Fruit fly (Drosophila melanogaster) whole organism, wandering third instar larva: ENCODE measurements around the gene CG46396.

Experiments used
- CG32264 ChIP-seq: fragments of 200-800 bp; sonication (Bioruptor generic); optimal IDR thresholded peaks from 2 replicates; lab custom pipeline; 2016; ENCODE audit warnings: missing biosample characterization, missing genetic modification characterization
- CG9705 ChIP-seq: fragments of 200-800 bp; sonication (Bioruptor generic); optimal IDR thresholded peaks from 2 replicates; lab custom pipeline; 2018; ENCODE audit warnings: missing biosample characterization, mild to moderate bottlenecking, missing genetic modification characterization
- CrebA ChIP-seq: fragments of 200-800 bp; sonication (Bioruptor generic); optimal IDR thresholded peaks from 2 replicates; lab custom pipeline; 2016; ENCODE audit warnings: missing biosample characterization, mild to moderate bottlenecking, missing genetic modification characterization, borderline replicate concordance
- Dif ChIP-seq: fragments of 200-275, 200-300 bp; sonication (Bioruptor generic); optimal IDR thresholded peaks from 2 replicates; lab custom pipeline; 2018; ENCODE audit warnings: missing biosample characterization, missing genetic modification characterization; ENCODE audit not compliant: partially characterized antibody
- GATAd ChIP-seq: sonication (Bioruptor generic); optimal IDR thresholded peaks from 2 replicates; lab custom pipeline; 2016; ENCODE audit warnings: missing biosample characterization, missing genetic modification characterization
- HLH106 ChIP-seq: fragments of 200-800 bp; optimal IDR thresholded peaks from 3 replicates; lab custom pipeline; 2019; ENCODE audit warnings: missing biosample characterization, mild to moderate bottlenecking, missing genetic modification characterization, moderate library complexity
- Hnf4 ChIP-seq: fragments of 200-800 bp; sonication (Bioruptor generic); optimal IDR thresholded peaks from 2 replicates; lab custom pipeline; 2016; ENCODE audit warnings: missing biosample characterization, mild to moderate bottlenecking, missing genetic modification characterization
- Hr78 ChIP-seq: fragments of >200 bp; optimal IDR thresholded peaks from 2 replicates; lab custom pipeline; 2017; ENCODE audit warnings: missing biosample characterization, missing genetic modification characterization
- Hr83 ChIP-seq: fragments of 200-300 bp; sonication (Bioruptor generic); optimal IDR thresholded peaks from 2 replicates; lab custom pipeline; 2016; ENCODE audit warnings: missing biosample characterization, mild to moderate bottlenecking, missing genetic modification characterization, moderate library complexity; ENCODE audit not compliant: poor library complexity, severe bottlenecking
- Jra ChIP-seq: sonication (Bioruptor generic); optimal IDR thresholded peaks from 2 replicates; lab custom pipeline; 2016; ENCODE audit warnings: missing biosample characterization, missing genetic modification characterization
- Mio ChIP-seq: sonication (Bioruptor generic); optimal IDR thresholded peaks from 2 replicates; lab custom pipeline; 2016; ENCODE audit warnings: missing biosample characterization, missing genetic modification characterization
- Myc ChIP-seq: fragments of >200 bp; optimal IDR thresholded peaks from 2 replicates; lab custom pipeline; 2017
- N ChIP-seq: fragments of >200 bp; optimal IDR thresholded peaks from 2 replicates; lab custom pipeline; 2018; ENCODE audit warnings: missing biosample characterization, missing external identifiers, missing genetic modification characterization
- OdsH ChIP-seq: fragments of 200-800 bp; sonication (Bioruptor generic); optimal IDR thresholded peaks from 2 replicates; lab custom pipeline; 2016; ENCODE audit warnings: missing biosample characterization, mild to moderate bottlenecking, missing genetic modification characterization
- Rel ChIP-seq, 2 experiments: fragments of 200-800 bp; sonication (Bioruptor generic) in 1 of 2; optimal IDR thresholded peaks; 2 replicates in 1 of 2; 3 replicates in 1 of 2; lab custom pipeline; 2016 to 2019; ENCODE audit warnings: mild to moderate bottlenecking in 2 of 2, missing biosample characterization in 2 of 2, missing genetic modification characterization in 2 of 2, moderate library complexity in 1 of 2
- Sp1 ChIP-seq: fragments of 200-800 bp; sonication (Bioruptor generic); optimal IDR thresholded peaks from 3 replicates; lab custom pipeline; 2019; ENCODE audit warnings: missing biosample characterization, mild to moderate bottlenecking, missing genetic modification characterization, moderate library complexity
- Vsx2 ChIP-seq: fragments of 200-300, 225-300 bp; sonication (Bioruptor generic); optimal IDR thresholded peaks from 2 replicates; lab custom pipeline; 2018; ENCODE audit warnings: missing biosample characterization, missing genetic modification characterization; ENCODE audit not compliant: partially characterized antibody
- brk ChIP-seq: fragments of 200-800 bp; sonication (Bioruptor generic); optimal IDR thresholded peaks from 2 replicates; lab custom pipeline; 2016; ENCODE audit warnings: missing biosample characterization, mild to moderate bottlenecking, missing genetic modification characterization
- dl ChIP-seq, 2 experiments: fragments of 175-275, 200-275 bp in 1 of 2; fragments of 200-275 bp in 1 of 2; sonication (Bioruptor generic); optimal IDR thresholded peaks; lab custom pipeline; 2018; ENCODE audit warnings: mild to moderate bottlenecking in 2 of 2, missing biosample characterization in 2 of 2, missing genetic modification characterization in 2 of 2, moderate library complexity in 2 of 2; ENCODE audit not compliant: partially characterized antibody in 2 of 2, insufficient read depth in 1 of 2
- dmrt93B ChIP-seq: fragments of 200-800 bp; sonication (Bioruptor generic); optimal IDR thresholded peaks from 2 replicates; lab custom pipeline; 2018; ENCODE audit warnings: missing biosample characterization, mild to moderate bottlenecking, missing genetic modification characterization
- dsf ChIP-seq: sonication (Bioruptor generic); optimal IDR thresholded peaks from 2 replicates; lab custom pipeline; 2016; ENCODE audit warnings: missing biosample characterization, missing genetic modification characterization, borderline replicate concordance
- ey ChIP-seq: fragments of 200-800 bp; sonication (Bioruptor generic); optimal IDR thresholded peaks from 2 replicates; lab custom pipeline; 2016; ENCODE audit warnings: missing biosample characterization, missing genetic modification characterization
- foxo ChIP-seq, 2 experiments: fragments of 200-800 bp; sonication (Bioruptor generic); optimal IDR thresholded peaks; 2 replicates in 1 of 2; 3 replicates in 1 of 2; lab custom pipeline; 2016 to 2017; ENCODE audit warnings: missing biosample characterization in 2 of 2, missing genetic modification characterization in 2 of 2
- fru ChIP-seq: fragments of 200-800 bp; sonication (Bioruptor generic); optimal IDR thresholded peaks from 3 replicates; lab custom pipeline; 2016; ENCODE audit warnings: missing biosample characterization, mild to moderate bottlenecking, missing genetic modification characterization
- h ChIP-seq: fragments of 200-800 bp; sonication (Bioruptor generic); optimal IDR thresholded peaks from 3 replicates; lab custom pipeline; 2016; ENCODE audit warnings: missing biosample characterization, mild to moderate bottlenecking, missing genetic modification characterization
- lola ChIP-seq: fragments of >200 bp; optimal IDR thresholded peaks from 2 replicates; lab custom pipeline; 2017; ENCODE audit warnings: missing biosample characterization, missing genetic modification characterization
- pan ChIP-seq: fragments of >200 bp; optimal IDR thresholded peaks from 2 replicates; lab custom pipeline; 2017
- psq ChIP-seq: fragments of 200-800 bp; sonication (Bioruptor generic); optimal IDR thresholded peaks from 3 replicates; lab custom pipeline; 2017; ENCODE audit warnings: missing biosample characterization, mild to moderate bottlenecking, missing genetic modification characterization, moderate library complexity
- sage ChIP-seq: fragments of 200-800 bp; sonication (Bioruptor generic); optimal IDR thresholded peaks from 2 replicates; lab custom pipeline; 2016; ENCODE audit warnings: missing biosample characterization, mild to moderate bottlenecking, missing genetic modification characterization
- sv ChIP-seq: fragments of 200-800 bp; sonication (Bioruptor generic); optimal IDR thresholded peaks from 3 replicates; lab custom pipeline; 2016; ENCODE audit warnings: missing biosample characterization, missing genetic modification characterization
- tai ChIP-seq: sonication (Bioruptor generic); optimal IDR thresholded peaks from 2 replicates; lab custom pipeline; 2016; ENCODE audit warnings: missing biosample characterization, missing genetic modification characterization
- usp ChIP-seq: fragments of >200 bp; optimal IDR thresholded peaks from 2 replicates; lab custom pipeline; 2017; ENCODE audit warnings: missing biosample characterization, missing genetic modification characterization
- woc ChIP-seq: sonication (Bioruptor generic); optimal IDR thresholded peaks from 2 replicates; lab custom pipeline; 2016; ENCODE audit warnings: missing biosample characterization, mild to moderate bottlenecking, missing genetic modification characterization

Gene CG46396

dm6 chr3R:6341668-6342067 is 37.8 kb downstream of the CG46396 start, which contains the start of gene CG17917:
CG17917 (plus strand) TSS chr3R:6341968.
- TF ChIP-seq N (no peak), OdsH (GFP tag; lab: Kevin White, UChicago) (no peak), Myc (lab: Kevin White, UChicago) (no peak), usp (GFP tag; lab: Kevin White, UChicago) (no peak), ey (GFP tag; lab: Kevin White, UChicago) (no peak), HLH106 (tag; lab: Kevin White, UChicago) (no peak), lola (GFP tag; lab: Kevin White, UChicago) (no peak), Vsx2 (GFP tag; lab: Kevin White, UChicago) (no peak), h (GFP tag; lab: Kevin White, UChicago) (no peak), psq (GFP tag; lab: Kevin White, UChicago) (no peak), brk (GFP tag; lab: Kevin White, UChicago) (no peak), pan (lab: Kevin White, UChicago) (no peak), Jra (GFP tag; lab: Kevin White, UChicago) (no peak), sv (GFP tag; lab: Kevin White, UChicago) (no peak), dsf (GFP tag; lab: Kevin White, UChicago) (no peak), Sp1 (GFP tag; lab: Kevin White, UChicago) (no peak), Dif (GFP tag; lab: Kevin White, UChicago) (no peak), woc (no peak), Hr83 (GFP tag; lab: Kevin White, UChicago) (no peak), CG9705 (GFP tag; lab: Kevin White, UChicago) (no peak)

dm6 chr3R:6342702-6343101 is 38.9 kb downstream of the CG46396 start, which contains the start of gene CG10298:
CG10298 (plus strand) TSS chr3R:6343002.
- TF ChIP-seq h (GFP tag; lab: Kevin White, UChicago) = no peak
- no peak for TF ChIP-seq N
- TF ChIP-seq Myc (lab: Kevin White, UChicago) = no peak

dm6 chr3R:6343396-6344239 is 39.8 kb downstream of the CG46396 start, which contains the start of gene CG17919:
CG17919 (plus strand) TSS chr3R:6344029.
- no peak for TF ChIP-seq Sp1 (GFP tag; lab: Kevin White, UChicago)
- peak; percentile 16 for TF ChIP-seq Dif (GFP tag; lab: Kevin White, UChicago)
- peak; percentile 72 for TF ChIP-seq Hr83 (GFP tag; lab: Kevin White, UChicago)
- no peak for TF ChIP-seq Hr78 (GFP tag; lab: Kevin White, UChicago)
- no peak for TF ChIP-seq CG9705 (GFP tag; lab: Kevin White, UChicago)
- TF ChIP-seq h (GFP tag; lab: Kevin White, UChicago) = peak; percentile 21
- no peak for TF ChIP-seq usp (GFP tag; lab: Kevin White, UChicago)
- peak; percentile 28 for TF ChIP-seq fru (GFP tag; lab: Kevin White, UChicago)
- no peak for TF ChIP-seq CrebA
- no peak for TF ChIP-seq lola (GFP tag; lab: Kevin White, UChicago)
- TF ChIP-seq tai (GFP tag; lab: Kevin White, UChicago) = no peak
- TF ChIP-seq ey (GFP tag; lab: Kevin White, UChicago) = no peak
- no peak for TF ChIP-seq Myc (lab: Kevin White, UChicago)
- TF ChIP-seq Rel (GFP tag; optimal IDR thresholded peaks at IDR 0.05; lab: Kevin White, UChicago) = no peak
- TF ChIP-seq Rel (tag; optimal IDR thresholded peaks at IDR 0.05; lab: Kevin White, UChicago) = peak; percentile 62
- TF ChIP-seq Jra (GFP tag; lab: Kevin White, UChicago) = no peak
- TF ChIP-seq GATAd (GFP tag; lab: Kevin White, UChicago) = no peak
- TF ChIP-seq HLH106 (tag; lab: Kevin White, UChicago) = no peak
- TF ChIP-seq OdsH (GFP tag; lab: Kevin White, UChicago) = no peak
- no peak for TF ChIP-seq brk (GFP tag; lab: Kevin White, UChicago)
- TF ChIP-seq, all 38 proteins: peak for 5

dm6 chr3R:6345814-6346213 is 42.0 kb downstream of the CG46396 start, which contains the start of the genes SmD2 and CG18048:
SmD2 (minus strand) TSS chr3R:6345911.
CG18048 (plus strand) TSS chr3R:6346111.
- TF ChIP-seq GATAd (GFP tag; lab: Kevin White, UChicago) = no peak
- TF ChIP-seq dmrt93B (GFP tag; lab: Kevin White, UChicago) = no peak
- TF ChIP-seq ey (GFP tag; lab: Kevin White, UChicago) = no peak
- TF ChIP-seq foxo (GFP tag; optimal IDR thresholded peaks at IDR 0.05; lab: Kevin White, UChicago) = no peak
- no peak for TF ChIP-seq CG32264 (GFP tag; lab: Kevin White, UChicago)
- TF ChIP-seq Sp1 (GFP tag; lab: Kevin White, UChicago) = peak; percentile 4
- TF ChIP-seq usp (GFP tag; lab: Kevin White, UChicago) = no peak
- no peak for TF ChIP-seq Mio (GFP tag; lab: Kevin White, UChicago)
- no peak for TF ChIP-seq sage (GFP tag; lab: Kevin White, UChicago)
- no peak for TF ChIP-seq Dif (GFP tag; lab: Kevin White, UChicago)
- TF ChIP-seq woc = peak; percentile 11
- no peak for TF ChIP-seq dl (GFP tag; optimal IDR thresholded peaks at IDR 0.05; lab: Kevin White, UChicago; ENCODE audit: insufficient read depth in 1 of 2, partially characterized antibody in 2 of 2)
- TF ChIP-seq Myc (lab: Kevin White, UChicago) = no peak
- no peak for TF ChIP-seq Hr83 (GFP tag; lab: Kevin White, UChicago)
- peak; percentile 7 for TF ChIP-seq HLH106 (tag; lab: Kevin White, UChicago)
- no peak for TF ChIP-seq Hnf4 (GFP tag; lab: Kevin White, UChicago)
- TF ChIP-seq h (GFP tag; lab: Kevin White, UChicago) = peak; percentile 20
- no peak for TF ChIP-seq OdsH (GFP tag; lab: Kevin White, UChicago)
- no peak for TF ChIP-seq CrebA
- TF ChIP-seq lola (GFP tag; lab: Kevin White, UChicago) = no peak
